Fruit fly (Drosophila melanogaster): ENCODE data around the gene CG17544.

Gene CG17544

DNA sequence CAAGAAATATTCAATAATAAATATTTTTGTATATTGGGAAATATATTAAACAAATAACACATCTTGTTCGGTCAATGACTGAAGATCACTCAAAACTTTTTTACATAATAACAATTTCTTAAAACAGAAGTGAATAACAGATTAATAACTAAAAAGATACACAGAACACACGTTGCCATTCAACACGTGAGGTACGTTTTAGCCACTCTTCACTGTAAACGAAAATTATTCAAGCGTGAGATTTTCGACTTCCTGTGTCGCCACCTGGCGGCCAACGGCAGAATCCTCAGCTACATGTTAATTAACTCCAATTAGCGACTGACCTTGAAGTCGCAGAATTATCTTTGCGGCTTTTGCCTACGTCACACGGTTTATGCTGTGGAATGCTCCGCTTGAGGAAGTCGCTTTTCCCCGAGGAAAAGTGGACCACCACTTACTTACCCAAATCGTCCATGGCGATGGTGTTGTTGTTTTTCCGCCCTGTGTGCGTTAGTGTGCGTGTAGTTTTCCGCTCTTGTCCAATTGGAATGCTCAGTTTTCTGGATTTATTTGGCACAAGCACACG is 27.6 kb upstream of the CG17544 start (continued):
- TF ChIP-seq Eip78C (GFP tag) = peak; percentile 86
- peak; percentile 53 for TF ChIP-seq cyc (GFP tag; optimal IDR thresholded peaks at IDR 0.05)
- TF ChIP-seq CG16779 (tag; optimal IDR thresholded peaks at IDR 0.05) = no peak
- peak; percentile 57; the same call in 2 of the 3 replicates for TF ChIP-seq CG8119 (GFP tag; IDR thresholded peaks at IDR 0.05)
- peak; percentile 46 for TF ChIP-seq CG8632 (GFP tag; optimal IDR thresholded peaks at IDR 0.05)
- peak; percentile 71 for TF ChIP-seq CG6163 (GFP tag; IDR thresholded peaks at IDR 0.05)
- peak; percentile 58 for TF ChIP-seq topi (GFP tag; optimal IDR thresholded peaks at IDR 0.05)
- TF ChIP-seq Eip75B (GFP tag; optimal IDR thresholded peaks at IDR 0.05) = peak; percentile 20
- TF ChIP-seq esn (GFP tag; optimal IDR thresholded peaks at IDR 0.05) = peak; percentile 73
- peak; percentile 65 for TF ChIP-seq acj6 (GFP tag; optimal IDR thresholded peaks at IDR 0.05)
- TF ChIP-seq Lpt (GFP tag; optimal IDR thresholded peaks at IDR 0.05) = no peak
- TF ChIP-seq CG11294 (GFP tag; IDR thresholded peaks at IDR 0.05) = no peak
- peak; percentile 0 for TF ChIP-seq fd59A (GFP tag; optimal IDR thresholded peaks at IDR 0.05)
- TF ChIP-seq CG6808 (GFP tag; optimal IDR thresholded peaks at IDR 0.05) = peak; percentile 32
- TF ChIP-seq Hr39 (GFP tag; optimal IDR thresholded peaks at IDR 0.05) = peak; percentile 68
- TF ChIP-seq net (GFP tag; optimal IDR thresholded peaks at IDR 0.05) = peak; percentile 66
- TF ChIP-seq CG3032 (tag; optimal IDR thresholded peaks at IDR 0.05) = peak; percentile 57

DNA sequence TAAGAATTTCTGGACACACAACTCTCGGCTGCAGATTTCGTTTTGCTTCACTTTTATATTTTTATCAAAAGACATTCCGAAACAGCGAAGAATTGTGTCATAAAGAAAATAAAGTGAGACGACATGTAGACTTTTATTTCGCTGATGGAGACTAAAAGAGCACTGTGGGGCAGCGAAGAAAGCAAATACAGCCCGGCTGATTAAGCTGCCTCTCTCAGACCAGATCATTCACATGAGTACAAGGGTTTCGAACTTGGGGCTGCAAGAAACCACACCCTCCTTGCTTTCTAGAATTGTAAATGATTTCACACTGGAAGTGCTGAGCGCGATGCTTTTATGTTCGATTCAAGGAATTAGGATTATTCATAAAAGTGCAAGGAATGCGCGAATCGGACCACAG is 26.8 kb upstream of the CG17544 start:
- TF ChIP-seq svp (GFP tag) (peak; percentile 80), vri (GFP tag; optimal IDR thresholded peaks at IDR 0.05) (peak; percentile 44), ss (GFP tag; optimal IDR thresholded peaks at IDR 0.05) (peak in 1 of 2 experiments; percentile 7), CG9139 (GFP tag; optimal IDR thresholded peaks at IDR 0.05) (peak; percentile 1), CG6163 (GFP tag; IDR thresholded peaks at IDR 0.05) (0 out of 3 replicates have a peak, but pooled peaks have one; percentile 36), CG7368 (GFP tag; optimal IDR thresholded peaks at IDR 0.05) (no peak)

DNA sequence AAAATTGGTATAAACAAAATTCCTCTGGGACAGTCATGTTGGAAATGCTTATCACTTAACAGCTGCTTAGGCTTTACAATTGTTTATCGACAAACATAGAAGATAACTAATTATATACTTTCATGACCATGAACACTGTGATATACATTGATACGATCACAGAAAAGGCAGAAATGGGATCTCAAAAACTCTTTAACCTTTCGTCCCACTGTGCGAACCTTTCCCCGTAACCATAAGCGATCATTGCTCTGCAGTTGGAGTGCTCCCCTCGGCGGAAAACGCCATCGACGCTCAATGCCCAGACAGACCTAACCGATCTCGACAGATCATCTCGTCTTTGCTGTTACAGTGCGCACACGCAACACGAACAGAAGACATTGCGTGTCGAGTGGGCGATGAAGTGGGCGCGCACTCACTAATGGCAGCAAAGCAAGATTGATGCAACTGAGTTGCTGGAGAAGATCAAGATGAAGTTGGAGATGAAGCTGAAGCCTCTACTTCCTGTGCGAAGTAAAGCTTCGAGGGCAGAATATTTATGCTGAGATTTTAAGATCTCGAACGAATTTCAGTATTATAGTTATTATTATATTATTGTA is 26.1 kb upstream of the CG17544 start:
- no peak for TF ChIP-seq CG10631 (GFP tag; optimal IDR thresholded peaks at IDR 0.05)
- TF ChIP-seq Hr39 (GFP tag; optimal IDR thresholded peaks at IDR 0.05) = no peak
- peak; percentile 5 for TF ChIP-seq CG4318 (GFP tag; optimal IDR thresholded peaks at IDR 0.05)
- no peak for TF ChIP-seq Ets21C (GFP tag; optimal IDR thresholded peaks at IDR 0.05)
- no peak for TF ChIP-seq fd85E (GFP tag; optimal IDR thresholded peaks at IDR 0.05)
- no peak for TF ChIP-seq Sox14 (GFP tag; optimal IDR thresholded peaks at IDR 0.05)
- peak; percentile 17 for TF ChIP-seq dsx (GFP tag; optimal IDR thresholded peaks at IDR 0.05; ENCODE audit: poor library complexity, severe bottlenecking)
- peak; percentile 1 for TF ChIP-seq topi (GFP tag; optimal IDR thresholded peaks at IDR 0.05)
- TF ChIP-seq CG11294 (GFP tag; IDR thresholded peaks at IDR 0.05) = no peak
- peak; percentile 28; the same call in 1 of the 2 replicates for TF ChIP-seq Gug (GFP tag; IDR thresholded peaks at IDR 0.05)
- TF ChIP-seq CG9139 (GFP tag; optimal IDR thresholded peaks at IDR 0.05) = no peak
- TF ChIP-seq CG16779 (tag; optimal IDR thresholded peaks at IDR 0.05) = no peak
- no peak for TF ChIP-seq CG10669 (GFP tag; optimal IDR thresholded peaks at IDR 0.05)
- TF ChIP-seq Met (GFP tag; optimal IDR thresholded peaks at IDR 0.05) = no peak
- TF ChIP-seq salr (GFP tag; optimal IDR thresholded peaks at IDR 0.05) = no peak
- no peak for TF ChIP-seq lz (GFP tag; optimal IDR thresholded peaks at IDR 0.05)
- TF ChIP-seq CG6163 (GFP tag; IDR thresholded peaks at IDR 0.05) = 0 out of 3 replicates have a peak, but pooled peaks have one; percentile 26
- no peak for TF ChIP-seq acj6 (GFP tag; optimal IDR thresholded peaks at IDR 0.05)
- no peak for TF ChIP-seq CG8119 (GFP tag; IDR thresholded peaks at IDR 0.05)
- no peak for TF ChIP-seq net (GFP tag; optimal IDR thresholded peaks at IDR 0.05)
- TF ChIP-seq CG8319 (GFP tag; optimal IDR thresholded peaks at IDR 0.05) = no peak
- no peak for TF ChIP-seq Smox (GFP tag; optimal IDR thresholded peaks at IDR 0.05)
- TF ChIP-seq pdm3 (GFP tag; optimal IDR thresholded peaks at IDR 0.05) = no peak
- TF ChIP-seq Sox15 (GFP tag; optimal IDR thresholded peaks at IDR 0.05) = no peak
- no peak for TF ChIP-seq achi (GFP tag; optimal IDR thresholded peaks at IDR 0.05)
- TF ChIP-seq eg (GFP tag; IDR thresholded peaks at IDR 0.05) = peak; percentile 57; the same call in 2 of the 3 replicates
- TF ChIP-seq CG7368 (GFP tag; optimal IDR thresholded peaks at IDR 0.05) = no peak
- TF ChIP-seq CG3032 (tag; optimal IDR thresholded peaks at IDR 0.05) = no peak
- TF ChIP-seq Hr4 (GFP tag; optimal IDR thresholded peaks at IDR 0.05) = peak; percentile 3
- TF ChIP-seq CG3919 (GFP tag; optimal IDR thresholded peaks at IDR 0.05) = no peak
- no peak for TF ChIP-seq esn (GFP tag; optimal IDR thresholded peaks at IDR 0.05)
- TF ChIP-seq Blimp-1 (GFP tag; optimal IDR thresholded peaks at IDR 0.05) = no peak
- no peak for TF ChIP-seq Hr38 (GFP tag; optimal IDR thresholded peaks at IDR 0.05)
- peak in 1 of 2 experiments; percentile 88 for TF ChIP-seq ss (GFP tag; optimal IDR thresholded peaks at IDR 0.05)
- TF ChIP-seq fd59A (GFP tag; optimal IDR thresholded peaks at IDR 0.05) = no peak
- TF ChIP-seq Eip75B (GFP tag; optimal IDR thresholded peaks at IDR 0.05) = no peak
- no peak for TF ChIP-seq CG6792 (GFP tag; optimal IDR thresholded peaks at IDR 0.05)
- peak; percentile 32 for TF ChIP-seq svp (GFP tag)
- TF ChIP-seq Eip78C (GFP tag) = peak; percentile 77

All from whole organism, prepupa.